Worm (Caenorhabditis elegans): ENCODE results near the gene F11A10.6.
A peak's percentile ranks its signal among the peaks of the same experiment; 100 is the strongest.

Gene F11A10.6

ce11 chrIV:12121076-12121475 is 31.6 kb upstream of the F11A10.6 start, which contains the start of the genes ddb-1 and M18.6:
Gene ddb-1 (minus strand): TSS chrIV:12121165.
Gene M18.6 (plus strand): TSS chrIV:12121310.
- TF ChIP-seq nhr-23 (tag; optimal IDR thresholded peaks at IDR 0.05) (no peak), lin-39 (tag; optimal IDR thresholded peaks at IDR 0.05) (peak; percentile 30), snpc-4 (tag; optimal IDR thresholded peaks at IDR 0.05) (peak; percentile 7), mdl-1 (tag; optimal IDR thresholded peaks at IDR 0.05) (no peak), mml-1 (tag; optimal IDR thresholded peaks at IDR 0.05) (no peak), fkh-2 (tag; optimal IDR thresholded peaks at IDR 0.05) (no peak), pha-4 (tag; optimal IDR thresholded peaks at IDR 0.05) (peak; percentile 81), daf-12 (tag; optimal IDR thresholded peaks at IDR 0.05) (no peak), lin-15B (tag; optimal IDR thresholded peaks at IDR 0.05) (peak; percentile 68), nhr-77 (tag; optimal IDR thresholded peaks at IDR 0.05) (no peak), elt-2 (tag; optimal IDR thresholded peaks at IDR 0.05) (peak; percentile 2), egl-27 (tag; optimal IDR thresholded peaks at IDR 0.05) (no peak), egl-5 (tag; optimal IDR thresholded peaks at IDR 0.05) (no peak), nfya-1 (tag; optimal IDR thresholded peaks at IDR 0.05; ENCODE audit: insufficient read depth) (peak; percentile 66), nhr-25 (tag; optimal IDR thresholded peaks at IDR 0.05) (peak; percentile 8)

- TF ChIP-seq lsy-12 (tag; optimal IDR thresholded peaks at IDR 0.05) (no peak), daf-12 (tag; optimal IDR thresholded peaks at IDR 0.05) (no peak), nfya-1 (tag; optimal IDR thresholded peaks at IDR 0.05; ENCODE audit: insufficient read depth) (peak; percentile 97)
Observed at ce11 chrIV:12120536-12120935, 31.1 kb upstream of the F11A10.6 start.

ce11 chrIV:12114498-12114897 is 25.0 kb upstream of the F11A10.6 start:
- TF ChIP-seq fkh-10 (GFP tag; optimal IDR thresholded peaks at IDR 0.05) (peak; percentile 81), nhr-77 (tag; optimal IDR thresholded peaks at IDR 0.05) (no peak), daf-12 (tag; optimal IDR thresholded peaks at IDR 0.05) (no peak), nhr-28 (tag; optimal IDR thresholded peaks at IDR 0.05) (no peak), jun-1 (tag; optimal IDR thresholded peaks at IDR 0.05) (no peak), ztf-11 (tag; optimal IDR thresholded peaks at IDR 0.05) (no peak), nfya-1 (tag; optimal IDR thresholded peaks at IDR 0.05; ENCODE audit: insufficient read depth) (peak; percentile 17), nhr-43 (tag; optimal IDR thresholded peaks at IDR 0.05; ENCODE audit: poor library complexity, severe bottlenecking) (no peak)

- TF ChIP-seq skn-1 (tag; optimal IDR thresholded peaks at IDR 0.05) (no peak), egl-5 (tag; optimal IDR thresholded peaks at IDR 0.05) (peak; percentile 43), nfya-1 (tag; optimal IDR thresholded peaks at IDR 0.05; ENCODE audit: insufficient read depth) (peak; percentile 17)
Observed at ce11 chrIV:12113056-12113455, 23.6 kb upstream of the F11A10.6 start.

ce11 chrIV:12111477-12111876 is 22.0 kb upstream of the F11A10.6 start, which contains the start of gene dlc-2:
Gene dlc-2 (minus strand): TSS chrIV:12111577.
- TF ChIP-seq pha-4 (tag; optimal IDR thresholded peaks at IDR 0.05) (no peak), hmg-11 (tag; optimal IDR thresholded peaks at IDR 0.05) (no peak), nhr-77 (tag; optimal IDR thresholded peaks at IDR 0.05) (no peak), elt-2 (tag; optimal IDR thresholded peaks at IDR 0.05) (no peak), lin-15B (tag; optimal IDR thresholded peaks at IDR 0.05) (no peak), fos-1 (tag; optimal IDR thresholded peaks at IDR 0.05) (no peak), R02D3.7 (tag; optimal IDR thresholded peaks at IDR 0.05) (no peak), nhr-28 (tag; optimal IDR thresholded peaks at IDR 0.05) (no peak), nhr-76 (tag; optimal IDR thresholded peaks at IDR 0.05) (no peak), ztf-11 (tag; optimal IDR thresholded peaks at IDR 0.05) (no peak)

- no peak for TF ChIP-seq ceh-9 (tag; optimal IDR thresholded peaks at IDR 0.05)
Observed at ce11 chrIV:12110339-12110738, 20.9 kb upstream of the F11A10.6 start, which contains the start of gene col-129. Gene col-129 (minus strand): TSS chrIV:12110439.

- TF ChIP-seq fos-1 (tag; optimal IDR thresholded peaks at IDR 0.05), result no peak
- no peak for TF ChIP-seq ceh-16 (tag; optimal IDR thresholded peaks at IDR 0.05)
- TF ChIP-seq fkh-2 (tag; optimal IDR thresholded peaks at IDR 0.05), result no peak
- TF ChIP-seq egl-5 (tag; optimal IDR thresholded peaks at IDR 0.05), result no peak
- no peak for TF ChIP-seq snpc-4 (tag; optimal IDR thresholded peaks at IDR 0.05)
Observed at ce11 chrIV:12109743-12110142, 20.3 kb upstream of the F11A10.6 start.

Data from whole organism, L3 larva.